Worm (Caenorhabditis elegans): ENCODE measurements around the gene ndub-5.

The ndub-5 gene

DNA sequence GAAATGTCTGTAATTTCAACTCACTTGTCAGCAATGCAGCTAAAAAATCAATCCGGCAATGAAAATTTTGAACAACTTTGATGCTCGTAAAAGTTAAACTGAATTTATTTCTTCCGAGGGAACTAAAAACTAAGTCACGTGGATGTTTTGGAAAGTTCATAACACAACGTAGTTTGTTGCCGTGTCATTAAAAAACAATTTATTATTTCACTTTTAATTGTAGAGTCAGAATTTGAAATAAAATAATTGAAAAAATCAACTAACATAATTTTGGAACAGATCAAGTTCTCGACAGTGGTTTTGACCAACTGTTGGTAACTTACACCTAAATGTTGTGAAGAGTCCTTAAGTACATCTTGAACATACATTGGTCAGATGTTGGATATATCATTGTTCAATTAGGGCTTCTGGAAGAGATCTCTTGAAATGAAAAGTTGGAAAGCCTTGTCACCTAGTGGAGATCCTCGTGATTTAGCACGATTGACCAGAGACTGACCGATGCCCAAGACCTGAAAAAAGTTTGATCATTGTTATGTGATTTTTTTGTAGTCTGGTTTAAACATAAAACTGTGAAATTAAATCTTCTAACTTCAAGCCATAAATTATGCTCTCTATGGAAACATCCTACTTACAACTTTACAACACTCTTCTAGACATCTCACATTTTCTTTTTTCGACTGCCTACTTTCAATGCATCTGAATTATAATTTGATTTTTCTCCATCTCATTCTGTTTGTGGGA, 39.4 kb upstream of the ndub-5 start, which contains the start of the genes C18A3.7 and C18A3.11:
Gene C18A3.7 (minus strand): TSS at position 101 of the 741 bp plus-strand sequence.
Gene C18A3.11 (plus strand): TSS at position 691 of the 741 bp plus-strand sequence.
- TF ChIP-seq Y22D7AL.16 (tag; optimal IDR thresholded peaks at IDR 0.05) (no peak), dmd-4 (tag; optimal IDR thresholded peaks at IDR 0.05; ENCODE audit: borderline replicate concordance) (no peak)

DNA sequence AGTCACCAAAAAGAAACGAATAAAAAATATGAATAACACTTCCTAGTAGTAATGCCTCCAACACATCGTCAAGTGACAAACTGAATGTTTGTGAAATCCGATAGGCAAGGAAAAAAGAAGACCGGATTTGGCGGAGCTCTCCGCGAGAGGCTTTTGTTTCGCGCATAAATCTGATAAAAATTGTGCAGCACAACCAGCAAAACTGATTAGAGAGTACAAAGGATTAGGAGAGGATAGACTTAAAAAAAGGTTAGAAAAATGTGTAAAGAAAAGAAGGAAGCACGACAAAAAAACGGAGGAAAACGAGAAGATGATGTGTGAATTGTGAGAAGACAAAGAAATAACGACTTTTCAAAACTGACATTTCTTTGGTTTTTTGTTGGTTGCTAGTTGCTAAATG, 36.6 kb upstream of the ndub-5 start, which contains the start of gene rab-3:
Gene rab-3 (minus strand): TSS at position 147 of the 400 bp plus-strand sequence.
- TF ChIP-seq unc-42 (tag; optimal IDR thresholded peaks at IDR 0.05), result peak; percentile 78
- no peak for TF ChIP-seq unc-86 (tag; optimal IDR thresholded peaks at IDR 0.05)

DNA sequence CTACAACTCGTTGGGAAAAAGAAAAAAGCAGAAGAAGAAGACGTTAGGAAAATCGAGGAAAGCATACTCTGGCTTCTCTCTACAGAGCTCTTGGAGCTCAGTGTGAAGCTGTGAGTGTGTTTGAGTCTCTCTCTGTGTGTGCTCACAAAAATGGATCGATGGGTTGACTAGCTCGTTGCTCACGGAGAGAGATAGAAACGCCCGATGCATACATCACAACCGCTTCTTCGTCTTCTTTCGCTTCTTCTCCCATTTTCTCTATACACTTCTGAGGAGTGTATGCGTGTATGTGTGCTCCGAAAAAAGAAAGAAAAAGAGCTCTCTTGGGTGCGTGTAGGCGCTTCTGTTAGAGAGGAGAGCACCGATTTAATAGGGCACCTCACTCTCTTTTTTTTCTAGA, 33.9 kb upstream of the ndub-5 start:
- TF ChIP-seq pax-1 (tag; optimal IDR thresholded peaks at IDR 0.05) (no peak), che-1 (tag; optimal IDR thresholded peaks at IDR 0.05) (no peak), pqm-1 (tag; optimal IDR thresholded peaks at IDR 0.05) (no peak), fkh-10 (GFP tag; optimal IDR thresholded peaks at IDR 0.05) (no peak), tbx-7 (tag; optimal IDR thresholded peaks at IDR 0.05) (no peak), ceh-2 (tag; optimal IDR thresholded peaks at IDR 0.05) (no peak), dve-1 (tag; optimal IDR thresholded peaks at IDR 0.05) (no peak), C08G9.2 (tag; optimal IDR thresholded peaks at IDR 0.05) (no peak), tbx-2 (tag; optimal IDR thresholded peaks at IDR 0.05) (peak; percentile 29), F13H6.1 (tag; optimal IDR thresholded peaks at IDR 0.05) (no peak), ceh-18 (tag; optimal IDR thresholded peaks at IDR 0.05) (peak; percentile 22), ceh-19 (GFP tag; optimal IDR thresholded peaks at IDR 0.05) (peak; percentile 31), fkh-6 (tag; optimal IDR thresholded peaks at IDR 0.05) (no peak), unc-42 (tag; optimal IDR thresholded peaks at IDR 0.05) (peak; percentile 81), mec-3 (tag; optimal IDR thresholded peaks at IDR 0.05; ENCODE audit: borderline replicate concordance) (no peak), rnt-1 (tag; optimal IDR thresholded peaks at IDR 0.05) (no peak), nfya-1 (tag; optimal IDR thresholded peaks at IDR 0.05) (peak; percentile 36), Y22D7AL.16 (tag; optimal IDR thresholded peaks at IDR 0.05) (no peak), C38D4.7 (GFP tag; optimal IDR thresholded peaks at IDR 0.05) (no peak), pat-9 (tag; optimal IDR thresholded peaks at IDR 0.05) (no peak), ceh-48 (tag; optimal IDR thresholded peaks at IDR 0.05) (peak; percentile 76), ama-1 (optimal IDR thresholded peaks at IDR 0.05) (no peak), ceh-24 (tag; optimal IDR thresholded peaks at IDR 0.05) (no peak), unc-86 (tag; optimal IDR thresholded peaks at IDR 0.05) (no peak), npax-4 (tag; optimal IDR thresholded peaks at IDR 0.05) (no peak), ceh-22 (tag; optimal IDR thresholded peaks at IDR 0.05) (no peak), sox-2 (GFP tag; IDR thresholded peaks at IDR 0.05) (no peak), lin-11 (tag; optimal IDR thresholded peaks at IDR 0.05) (no peak), eyg-1 (tag; optimal IDR thresholded peaks at IDR 0.05) (no peak), nhr-11 (tag; optimal IDR thresholded peaks at IDR 0.05) (no peak), sdc-2 (tag; optimal IDR thresholded peaks at IDR 0.05) (no peak), pag-3 (tag; optimal IDR thresholded peaks at IDR 0.05; ENCODE audit: borderline replicate concordance) (no peak), ceh-31 (tag; optimal IDR thresholded peaks at IDR 0.05) (peak; percentile 78), pha-2 (tag; optimal IDR thresholded peaks at IDR 0.05) (no peak), hlh-6 (tag; optimal IDR thresholded peaks at IDR 0.05) (no peak), unc-3 (GFP tag; conservative IDR thresholded peaks at IDR 0.05) (no peak), unc-3 (tag; optimal IDR thresholded peaks at IDR 0.05) (no peak)

- TF ChIP-seq pax-1 (tag; optimal IDR thresholded peaks at IDR 0.05), result no peak
Observed at ce11 chrII:5719848-5720247, 28.7 kb upstream of the ndub-5 start, which contains the start of gene damt-1. Gene damt-1, plus strand, starts transcription at chrII:5720148.
